Fruit fly (Drosophila melanogaster) whole organism: ENCODE measurements around the gene CG43051.

Experiments used
- Dll ChIP-seq: fragments of >200 bp; optimal IDR thresholded peaks from 2 replicates; lab custom pipeline; 2017
- psq ChIP-seq: fragments of >200 bp; optimal IDR thresholded peaks from 2 replicates; lab custom pipeline; 2017

DNA sequence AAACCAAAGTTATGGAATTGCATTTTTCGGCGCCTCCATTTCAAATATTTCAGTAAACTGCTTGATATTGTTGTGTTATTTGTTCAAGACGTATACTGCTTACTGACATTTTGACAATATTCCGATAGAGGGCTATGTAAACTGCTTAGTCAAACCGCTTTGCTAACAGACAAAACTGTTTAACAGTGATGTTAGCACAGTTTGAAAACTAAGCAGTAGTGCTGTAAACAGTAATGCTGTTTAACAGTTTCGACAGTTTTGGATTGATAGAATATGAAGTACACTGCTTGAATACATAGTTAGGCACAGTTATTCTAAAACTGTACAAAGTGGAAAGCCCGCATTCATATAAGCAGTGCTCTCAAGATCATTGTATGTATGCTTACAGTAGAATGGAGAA is 12.5 kb downstream of the CG43051 start:
- TF ChIP-seq Dll = no peak
- no peak for TF ChIP-seq psq (lab: Kevin White, UChicago)
